Worm (Caenorhabditis elegans) whole organism, midembryonic: ENCODE measurements around the gene sta-1.

Experiments
- T22C8.4 ChIP-seq: fragments of 200-800 bp; sonication (Bioruptor generic); IDR thresholded peaks from 2 replicates; pipeline ENCODE4 v1.3.6; 2022; ENCODE audit warnings: missing genetic modification characterization, missing compliant biosample characterization
- cog-1 ChIP-seq: sonication (generic microtip); optimal IDR thresholded peaks from 2 replicates; lab custom pipeline; 2016; ENCODE audit warnings: missing genetic modification characterization, missing compliant biosample characterization
- flt-1 ChIP-seq: fragments of 200-800 bp; sonication (Bioruptor generic); IDR thresholded peaks from 2 replicates; pipeline ENCODE4 v1.3.6; 2022; ENCODE audit warnings: missing genetic modification characterization, missing compliant biosample characterization
- ref-1 ChIP-seq: fragments of 200-800 bp; sonication (Bioruptor generic); conservative IDR thresholded peaks from 2 replicates; pipeline ENCODE4 v1.3.6; 2022; ENCODE audit warnings: missing genetic modification reagents, missing genetic modification characterization, missing compliant biosample characterization
- tab-1 ChIP-seq: fragments of 200-800 bp; sonication (Bioruptor generic); IDR thresholded peaks from 2 replicates; pipeline ENCODE4 v1.3.6; 2022; ENCODE audit warnings: missing genetic modification characterization, missing compliant biosample characterization

ce11 chrIV:16629090-16629489 lies 35.0 kb upstream of the sta-1 start, which contains the start of gene Y51H4A.936:
- no peak for TF ChIP-seq ref-1 (GFP tag; lab: Robert Waterston, UW)
- TF ChIP-seq cog-1 (tag; lab: Kevin White, UChicago) = no peak
- no peak for TF ChIP-seq flt-1 (GFP tag; lab: Robert Waterston, UW)
- no peak for TF ChIP-seq T22C8.4
- TF ChIP-seq tab-1 = no peak
